Fruit fly (Drosophila melanogaster) Kc167 (cell line): ENCODE measurements around the gene Cpr64Aa.

Experiments
- Myc ChIP-seq: fragments of >200 bp; optimal IDR thresholded peaks from 2 replicates; lab custom pipeline; 2017; ENCODE audit warnings: missing external identifiers
- Sin3A ChIP-seq: fragments of >200 bp; optimal IDR thresholded peaks from 2 replicates; lab custom pipeline; 2018; ENCODE audit warnings: missing external identifiers
- h ChIP-seq: fragments of >200 bp; optimal IDR thresholded peaks from 3 replicates; lab custom pipeline; 2018; ENCODE audit warnings: missing external identifiers
- insv ChIP-seq: fragments of >200 bp; optimal IDR thresholded peaks from 3 replicates; lab custom pipeline; 2018; ENCODE audit warnings: missing external identifiers
- psq ChIP-seq: fragments of >200 bp; optimal IDR thresholded peaks from 2 replicates; lab custom pipeline; 2017; ENCODE audit warnings: missing external identifiers
- ttk ChIP-seq: sonication (Bioruptor generic); optimal IDR thresholded peaks from 2 replicates; lab custom pipeline; 2017; ENCODE audit warnings: missing external identifiers

- TF ChIP-seq insv (lab: Kevin White, UChicago): no peak
- TF ChIP-seq Myc (lab: Kevin White, UChicago): no peak
- no peak for TF ChIP-seq psq (lab: Kevin White, UChicago)
- TF ChIP-seq Sin3A (lab: Kevin White, UChicago): no peak
- no peak for TF ChIP-seq ttk (lab: Kevin White, UChicago)
- no peak for TF ChIP-seq h (lab: Kevin White, UChicago)
These were observed 24.8 kb upstream of the Cpr64Aa start for dm6 chr3L:4233603-4234277.
